Worm (Caenorhabditis elegans): ENCODE measurements around the gene Y24D9A.6.

- TF ChIP-seq ZK546.5 (tag; optimal IDR thresholded peaks at IDR 0.05) = no peak
- TF ChIP-seq R02D3.7 (tag; optimal IDR thresholded peaks at IDR 0.05) = no peak
- no peak for TF ChIP-seq elt-3 (tag; optimal IDR thresholded peaks at IDR 0.05)
- TF ChIP-seq nhr-25 (tag; optimal IDR thresholded peaks at IDR 0.05) = no peak
- TF ChIP-seq unc-62 (GFP tag; optimal IDR thresholded peaks at IDR 0.05) = no peak
- no peak for TF ChIP-seq snpc-4 (tag; optimal IDR thresholded peaks at IDR 0.05)
- TF ChIP-seq skn-1 (tag; optimal IDR thresholded peaks at IDR 0.05) = no peak
- no peak for TF ChIP-seq ceh-16 (tag; optimal IDR thresholded peaks at IDR 0.05)
These were observed 39.0 kb upstream of the Y24D9A.6 start, which contains the start of gene fbxb-74 for ce11 chrIV:4439190-4439589.
